Worm (Caenorhabditis elegans) whole organism, L2 larva: ENCODE data around the gene cgr-1.

Experiments
- ZK546.5 ChIP-seq: sonication (generic microtip); optimal IDR thresholded peaks from 2 replicates; lab custom pipeline; 2017; ENCODE audit warnings: missing biosample characterization, missing genetic modification characterization
- ama-1 ChIP-seq: fragments of 150-350 bp; optimal IDR thresholded peaks from 2 replicates; lab custom pipeline; 2018; ENCODE audit warnings: inconsistent platforms
- ceh-82 ChIP-seq: fragments of 150-350 bp; optimal IDR thresholded peaks from 2 replicates; lab custom pipeline; 2014; ENCODE audit warnings: missing biosample characterization, missing genetic modification characterization
- dmd-4 ChIP-seq: sonication (generic microtip); optimal IDR thresholded peaks from 2 replicates; lab custom pipeline; 2017; ENCODE audit warnings: missing biosample characterization, missing genetic modification characterization
- elt-3 ChIP-seq: sonication (generic microtip); optimal IDR thresholded peaks from 2 replicates; lab custom pipeline; 2017; ENCODE audit warnings: missing biosample characterization, missing genetic modification characterization
- mab-5 ChIP-seq: fragments of 150-350 bp; optimal IDR thresholded peaks from 2 replicates; lab custom pipeline; 2014; ENCODE audit warnings: missing biosample characterization, missing genetic modification characterization
- nhr-10 ChIP-seq: sonication (generic microtip); optimal IDR thresholded peaks from 2 replicates; lab custom pipeline; 2017; ENCODE audit warnings: missing biosample characterization, missing genetic modification characterization
- nhr-77 ChIP-seq: fragments of 150-350 bp; optimal IDR thresholded peaks from 2 replicates; lab custom pipeline; 2014; ENCODE audit warnings: missing biosample characterization, missing genetic modification characterization
- unc-39 ChIP-seq: fragments of 150-350 bp; optimal IDR thresholded peaks from 2 replicates; lab custom pipeline; 2014; ENCODE audit warnings: missing biosample characterization, missing genetic modification characterization
- unc-62 ChIP-seq: fragments of 150-350 bp; optimal IDR thresholded peaks from 2 replicates; lab custom pipeline; 2014; ENCODE audit warnings: missing biosample characterization, missing genetic modification reagents, missing genetic modification characterization

DNA sequence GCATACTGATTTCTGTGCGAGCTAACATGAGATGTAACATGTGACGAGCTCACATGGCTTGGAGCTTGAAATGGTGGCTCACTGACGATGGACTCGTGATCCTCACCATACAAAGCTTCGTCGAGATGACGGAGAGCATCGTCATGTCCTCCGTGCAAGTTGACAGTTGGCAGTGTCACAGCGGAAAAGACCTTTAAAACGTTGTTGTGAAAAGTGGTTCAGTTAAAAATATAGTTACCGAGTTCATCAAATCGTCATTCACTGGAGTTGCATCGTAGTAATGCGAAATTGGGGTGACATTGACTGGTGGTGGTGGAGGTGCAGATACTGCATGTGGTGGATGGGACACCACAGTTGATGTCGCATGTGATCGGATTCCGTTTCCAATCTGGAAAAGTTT, 10.2 kb upstream of the cgr-1 start:
- no peak for TF ChIP-seq elt-3 (tag; lab: Kevin White, UChicago)
- TF ChIP-seq unc-39 = no peak
- no peak for TF ChIP-seq unc-62
- no peak for TF ChIP-seq ceh-82
- TF ChIP-seq ama-1 (lab: Kevin White, UChicago) = no peak
- TF ChIP-seq ZK546.5 (tag; lab: Kevin White, UChicago) = no peak
- no peak for TF ChIP-seq dmd-4 (tag; lab: Kevin White, UChicago)
- no peak for TF ChIP-seq mab-5 (tag; lab: Kevin White, UChicago)
- TF ChIP-seq nhr-10 (tag; lab: Kevin White, UChicago) = no peak
- no peak for TF ChIP-seq nhr-77
